Fruit fly (Drosophila melanogaster) whole organism, embryonic: ENCODE results near the gene kud.

Experiments
- BEAF-32 ChIP-seq: fragments of 200-800 bp; sonication (Bioruptor generic); optimal IDR thresholded peaks from 3 replicates; lab custom pipeline; 2017; ENCODE audit warnings: missing biosample characterization, missing genetic modification characterization, mild to moderate bottlenecking, moderate library complexity, missing genetic modification reagents
- CG10209 ChIP-seq: fragments of 200-800 bp; sonication (Bioruptor generic); optimal IDR thresholded peaks from 3 replicates; lab custom pipeline; 2017; ENCODE audit warnings: missing biosample characterization, mild to moderate bottlenecking, missing genetic modification characterization, missing genetic modification reagents
- CG10267 ChIP-seq: fragments of 200-800 bp; sonication (Bioruptor generic); optimal IDR thresholded peaks from 2 replicates; lab custom pipeline; 2018; ENCODE audit warnings: missing biosample characterization, mild to moderate bottlenecking, missing genetic modification characterization, moderate library complexity
- CG12236 ChIP-seq: fragments of 200-800 bp; sonication (Bioruptor generic); optimal IDR thresholded peaks from 2 replicates; lab custom pipeline; 2016; ENCODE audit warnings: missing biosample characterization, missing genetic modification characterization
- CG14014 ChIP-seq: fragments of 200-800 bp; sonication (Bioruptor generic); IDR thresholded peaks from 2 replicates; pipeline ENCODE4 v1.3.6; 2022; ENCODE audit warnings: missing biosample characterization, missing genetic modification characterization
- CG2889 ChIP-seq: fragments of 200-800 bp; sonication (Bioruptor generic); IDR thresholded peaks from 3 replicates; pipeline ENCODE4 v1.3.6; 2022; ENCODE audit warnings: missing biosample characterization, missing genetic modification characterization
- CG30403 ChIP-seq: fragments of 200-800 bp; sonication (Bioruptor generic); optimal IDR thresholded peaks from 3 replicates; lab custom pipeline; 2016; ENCODE audit warnings: missing biosample characterization, missing genetic modification characterization
- CG30431 ChIP-seq: fragments of 200-800 bp; sonication (Bioruptor generic); optimal IDR thresholded peaks from 2 replicates; lab custom pipeline; 2017; ENCODE audit warnings: missing biosample characterization, missing genetic modification characterization
- CG31224 ChIP-seq: fragments of 200-800 bp; sonication (Bioruptor generic); IDR thresholded peaks from 2 replicates; pipeline ENCODE4 v1.3.6; 2022; ENCODE audit warnings: missing biosample characterization, missing genetic modification characterization
- CG31365 ChIP-seq: fragments of 200-800 bp; sonication (Bioruptor generic); optimal IDR thresholded peaks from 2 replicates; lab custom pipeline; 2018; ENCODE audit warnings: missing biosample characterization, mild to moderate bottlenecking, missing genetic modification characterization
- CG3163 ChIP-seq: fragments of 200-800 bp; sonication (Bioruptor generic); optimal IDR thresholded peaks from 3 replicates; lab custom pipeline; 2016; ENCODE audit warnings: missing biosample characterization, missing genetic modification characterization
- CG34224 ChIP-seq: fragments of 200-800 bp; sonication (Bioruptor generic); IDR thresholded peaks from 3 replicates; pipeline ENCODE4 v1.3.6; 2022; ENCODE audit warnings: missing biosample characterization, missing genetic modification characterization; ENCODE audit not compliant: partially characterized antibody
- CG4282 ChIP-seq: fragments of 200-800 bp; sonication (Bioruptor generic); optimal IDR thresholded peaks from 2 replicates; lab custom pipeline; 2016; ENCODE audit warnings: missing biosample characterization, missing genetic modification characterization
- CG6813 ChIP-seq: fragments of 200-800 bp; sonication (Bioruptor generic); optimal IDR thresholded peaks from 2 replicates; lab custom pipeline; 2017; ENCODE audit warnings: missing biosample characterization, missing genetic modification characterization, mild to moderate bottlenecking, moderate library complexity, missing genetic modification reagents
- CG7786 ChIP-seq: fragments of 200-800 bp; sonication (Bioruptor generic); optimal IDR thresholded peaks from 2 replicates; lab custom pipeline; 2016; ENCODE audit warnings: missing biosample characterization, missing genetic modification characterization
- CG7987 ChIP-seq: fragments of 200-800 bp; sonication (Bioruptor generic); optimal IDR thresholded peaks from 2 replicates; lab custom pipeline; 2018; ENCODE audit warnings: missing biosample characterization, mild to moderate bottlenecking, missing genetic modification characterization, moderate library complexity
- CG8388 ChIP-seq: fragments of 200-800 bp; sonication (Bioruptor generic); optimal IDR thresholded peaks from 2 replicates; lab custom pipeline; 2019; ENCODE audit warnings: missing biosample characterization, mild to moderate bottlenecking, missing genetic modification characterization, moderate library complexity
- CG9437 ChIP-seq: fragments of 200-800 bp; sonication (Bioruptor generic); optimal IDR thresholded peaks from 2 replicates; lab custom pipeline; 2018; ENCODE audit warnings: missing biosample characterization, mild to moderate bottlenecking, missing genetic modification characterization
- CG9609 ChIP-seq: fragments of 200-800 bp; sonication (Bioruptor generic); optimal IDR thresholded peaks from 3 replicates; lab custom pipeline; 2016; ENCODE audit warnings: missing biosample characterization, missing genetic modification characterization
- CG9727 ChIP-seq: fragments of 200-800 bp; sonication (Bioruptor generic); optimal IDR thresholded peaks from 3 replicates; lab custom pipeline; 2017; ENCODE audit warnings: missing biosample characterization, mild to moderate bottlenecking, missing genetic modification characterization
- CrebB ChIP-seq: fragments of 200-800 bp; sonication (Bioruptor generic); optimal IDR thresholded peaks from 3 replicates; lab custom pipeline; 2018; ENCODE audit warnings: missing biosample characterization, mild to moderate bottlenecking, missing genetic modification characterization
- D ChIP-seq, 2 experiments: fragments of 200-800 bp in 1 of 2; fragments of >200 bp in 1 of 2; sonication (Bioruptor generic) in 1 of 2; optimal IDR thresholded peaks; 2 replicates in 1 of 2; 3 replicates in 1 of 2; lab custom pipeline; 2017; ENCODE audit warnings: mild to moderate bottlenecking in 1 of 2, missing biosample characterization in 1 of 2, missing genetic modification characterization in 1 of 2, missing genetic modification reagents in 1 of 2
- D19B ChIP-seq: fragments of 200-800 bp; sonication (Bioruptor generic); optimal IDR thresholded peaks from 2 replicates; lab custom pipeline; 2017; ENCODE audit warnings: missing biosample characterization, mild to moderate bottlenecking, missing genetic modification characterization
- Dad ChIP-seq: fragments of 200-800 bp; sonication (Bioruptor generic); optimal IDR thresholded peaks from 3 replicates; lab custom pipeline; 2016; ENCODE audit warnings: missing biosample characterization, missing genetic modification characterization
- Dip3 ChIP-seq: fragments of 200-800 bp; sonication (Bioruptor generic); optimal IDR thresholded peaks from 3 replicates; lab custom pipeline; 2016; ENCODE audit warnings: missing biosample characterization, missing genetic modification characterization
- Fer2 ChIP-seq: fragments of 200-800 bp; sonication (Bioruptor generic); optimal IDR thresholded peaks from 2 replicates; lab custom pipeline; 2018; ENCODE audit warnings: missing biosample characterization, mild to moderate bottlenecking, missing genetic modification characterization, moderate library complexity
- Hsf ChIP-seq: fragments of 200-800 bp; sonication (Bioruptor generic); optimal IDR thresholded peaks from 3 replicates; lab custom pipeline; 2016; ENCODE audit warnings: missing biosample characterization, missing genetic modification characterization
- Med ChIP-seq: fragments of 200-800 bp; sonication (Bioruptor generic); peaks from one replicate; lab custom pipeline; 2016; ENCODE audit warnings: missing biosample characterization, missing genetic modification characterization, mild to moderate bottlenecking, inconsistent platforms, moderate library complexity
- Mrtf ChIP-seq: fragments of 200-800 bp; sonication (Bioruptor generic); IDR thresholded peaks from 3 replicates; pipeline ENCODE4 v1.3.6; 2022; ENCODE audit warnings: missing biosample characterization, missing genetic modification characterization
- NC2α ChIP-seq: fragments of 200-800 bp; sonication (Bioruptor generic); optimal IDR thresholded peaks from 2 replicates; lab custom pipeline; 2016; ENCODE audit warnings: missing biosample characterization, missing genetic modification characterization
- Optix ChIP-seq: fragments of 200-800 bp; sonication (Bioruptor generic); IDR thresholded peaks from 3 replicates; pipeline ENCODE4 v1.3.6; 2022; ENCODE audit warnings: missing biosample characterization, missing genetic modification characterization
- Scr ChIP-seq: fragments of 200-800 bp; sonication (Bioruptor generic); IDR thresholded peaks from 2 replicates; pipeline ENCODE4 v1.3.6; 2022; ENCODE audit warnings: missing biosample characterization, missing genetic modification characterization; ENCODE audit not compliant: partially characterized antibody
- Stat92E ChIP-seq, 3 experiments: fragments of >200 bp in 2 of 3; fragments of 200-800 bp in 1 of 3; sonication (Bioruptor generic) in 1 of 3; optimal IDR thresholded peaks; 2 replicates each; lab custom pipeline; 2017 to 2019; ENCODE audit warnings: missing biosample characterization in 3 of 3, missing genetic modification characterization in 3 of 3, mild to moderate bottlenecking in 1 of 3, moderate library complexity in 1 of 3
- TFAM ChIP-seq: fragments of 200-800 bp; sonication (Bioruptor generic); optimal IDR thresholded peaks from 2 replicates; lab custom pipeline; 2017; ENCODE audit warnings: missing biosample characterization, missing genetic modification characterization, inconsistent platforms
- Xbp1 ChIP-seq: fragments of 200-800 bp; sonication (Bioruptor generic); optimal IDR thresholded peaks from 3 replicates; lab custom pipeline; 2016; ENCODE audit warnings: missing biosample characterization, mild to moderate bottlenecking, missing genetic modification characterization
- ci ChIP-seq: fragments of 200-800 bp; sonication (Bioruptor generic); IDR thresholded peaks from 3 replicates; pipeline ENCODE4 v1.3.6; 2022; ENCODE audit warnings: missing biosample characterization, missing genetic modification characterization
- en ChIP-seq: fragments of 200-800 bp; sonication (Bioruptor generic); optimal IDR thresholded peaks from 2 replicates; lab custom pipeline; 2016; ENCODE audit warnings: missing biosample characterization, missing genetic modification characterization
- esg ChIP-seq: fragments of 200-800 bp; sonication (Bioruptor generic); conservative IDR thresholded peaks from 2 replicates; pipeline ENCODE4 v1.3.6; 2022; ENCODE audit warnings: missing biosample characterization, missing genetic modification characterization
- fd3F ChIP-seq: fragments of 200-800 bp; sonication (Bioruptor generic); optimal IDR thresholded peaks from 2 replicates; lab custom pipeline; 2018; ENCODE audit warnings: missing biosample characterization, mild to moderate bottlenecking, missing genetic modification characterization, moderate library complexity
- grau ChIP-seq: fragments of 200-800 bp; optimal IDR thresholded peaks from 3 replicates; lab custom pipeline; 2019; ENCODE audit warnings: missing biosample characterization, mild to moderate bottlenecking, missing genetic modification characterization, moderate library complexity
- kah ChIP-seq: fragments of 200-800 bp; sonication (Bioruptor generic); optimal IDR thresholded peaks from 2 replicates; lab custom pipeline; 2018; ENCODE audit warnings: missing biosample characterization, mild to moderate bottlenecking, missing genetic modification characterization
- lmd ChIP-seq: fragments of 200-800 bp; sonication (Bioruptor generic); IDR thresholded peaks from 2 replicates; pipeline ENCODE4 v1.3.6; 2022; ENCODE audit warnings: missing biosample characterization, missing genetic modification characterization
- psq ChIP-seq: fragments of 200-800 bp; sonication (Bioruptor generic); optimal IDR thresholded peaks from 2 replicates; lab custom pipeline; 2017; ENCODE audit warnings: missing biosample characterization, missing genetic modification characterization
- repo ChIP-seq: fragments of 200-800 bp; sonication (Bioruptor generic); optimal IDR thresholded peaks from 2 replicates; lab custom pipeline; 2016; ENCODE audit warnings: missing biosample characterization, missing genetic modification characterization
- sens ChIP-seq: fragments of 200-800 bp; sonication (Bioruptor generic); peaks from one replicate; lab custom pipeline; 2016; ENCODE audit warnings: missing biosample characterization, missing genetic modification characterization
- tio ChIP-seq: fragments of 200-800 bp; sonication (Bioruptor generic); optimal IDR thresholded peaks from 2 replicates; lab custom pipeline; 2017; ENCODE audit warnings: missing biosample characterization, missing genetic modification characterization, inconsistent platforms
- tup ChIP-seq: fragments of 200-800 bp; sonication (Bioruptor generic); optimal IDR thresholded peaks from 2 replicates; lab custom pipeline; 2016; ENCODE audit warnings: missing biosample characterization, mild to moderate bottlenecking, missing genetic modification characterization, moderate library complexity
- zfh2 ChIP-seq: fragments of 200-800 bp; sonication (Bioruptor generic); optimal IDR thresholded peaks from 2 replicates; lab custom pipeline; 2016; ENCODE audit warnings: missing biosample characterization, missing genetic modification characterization

The kud gene

DNA sequence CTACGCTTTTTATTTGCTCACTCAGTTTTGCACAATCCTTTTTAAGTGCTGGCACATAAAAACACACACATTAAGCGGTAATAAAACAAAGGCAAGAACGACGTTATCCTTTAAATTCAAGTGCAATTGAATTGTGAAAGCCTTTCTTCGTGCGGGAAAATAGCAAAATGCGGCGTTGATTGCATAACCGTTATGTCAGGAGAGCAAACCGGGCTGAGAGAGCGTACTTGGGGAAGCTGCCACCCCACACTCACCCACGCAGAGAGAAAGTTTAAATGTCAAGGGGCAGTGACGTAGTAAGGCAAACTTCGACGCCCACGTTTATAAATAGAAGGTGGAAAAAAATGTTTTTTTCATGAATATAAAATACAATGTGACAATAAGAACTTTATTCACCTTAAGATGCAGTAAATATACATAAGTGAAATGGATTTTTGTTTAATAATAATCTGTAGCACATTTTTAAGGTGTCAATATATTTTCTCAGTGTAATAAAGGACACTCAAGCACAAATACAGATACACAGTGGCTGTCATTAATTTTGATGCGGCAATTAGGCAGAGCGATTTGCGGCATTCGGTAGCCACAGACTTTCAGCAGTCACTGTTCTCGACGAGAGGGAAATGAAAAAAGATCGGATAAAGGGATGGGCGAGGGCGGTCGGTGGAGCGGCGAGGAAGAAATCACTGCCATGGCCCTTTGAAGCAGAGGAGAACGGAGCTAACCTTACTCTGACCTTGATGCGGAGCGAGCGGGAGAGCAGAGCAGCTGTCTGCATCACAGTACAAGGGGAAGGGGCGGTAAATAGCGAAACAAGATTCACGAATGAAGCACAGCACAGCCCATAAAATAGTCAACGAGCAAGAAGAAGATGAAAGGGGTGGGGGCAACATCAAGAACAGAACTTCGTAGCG lies 38.7 kb downstream of the kud start (continued):
- TF ChIP-seq Optix (GFP tag; lab: Robert Waterston, UW) (no peak), D19B (GFP tag; lab: Kevin White, UChicago) (no peak), CG30403 (GFP tag; lab: Kevin White, UChicago) (peak; percentile 40), CG31365 (tag; lab: Kevin White, UChicago) (no peak), TFAM (GFP tag; lab: Kevin White, UChicago) (no peak), CG10267 (tag; lab: Kevin White, UChicago) (peak; percentile 13), CG2889 (GFP tag; lab: Robert Waterston, UW) (no peak), CG14014 (GFP tag; lab: Robert Waterston, UW) (peak; percentile 62; the same call in 1 of the 2 replicates), Hsf (GFP tag; lab: Kevin White, UChicago) (peak; percentile 58), Xbp1 (GFP tag; lab: Kevin White, UChicago) (peak; percentile 16), Dad (GFP tag; lab: Kevin White, UChicago) (peak; percentile 28), CG30431 (no peak), Dip3 (GFP tag; lab: Kevin White, UChicago) (peak; percentile 59), NC2α (no peak), CG12236 (GFP tag; lab: Kevin White, UChicago) (no peak), CG31224 (GFP tag; lab: Robert Waterston, UW) (no peak), sens (GFP tag; lab: Kevin White, UChicago) (peak; percentile 91), D (optimal IDR thresholded peaks at IDR 0.05; lab: Kevin White, UChicago) (no peak), D (GFP tag; optimal IDR thresholded peaks at IDR 0.05; lab: Kevin White, UChicago) (peak; percentile 5), en (no peak), CG34224 (GFP tag; lab: Robert Waterston, UW) (no peak), psq (GFP tag; lab: Kevin White, UChicago) (no peak), lmd (GFP tag; lab: Robert Waterston, UW) (peak; percentile 34; the same call in 1 of the 2 replicates), CG9437 (GFP tag; lab: Kevin White, UChicago) (no peak), CG7786 (GFP tag; lab: Kevin White, UChicago) (peak; percentile 37), CG10209 (GFP tag; lab: Kevin White, UChicago) (no peak), tup (no peak), CrebB (no peak), CG3163 (GFP tag; lab: Kevin White, UChicago) (no peak), CG6813 (GFP tag; lab: Kevin White, UChicago) (peak; percentile 20), Med (GFP tag; lab: Kevin White, UChicago) (peak; percentile 72), fd3F (GFP tag; lab: Kevin White, UChicago) (no peak), CG9727 (GFP tag; lab: Kevin White, UChicago) (peak; percentile 46), tio (GFP tag; lab: Kevin White, UChicago) (no peak), Fer2 (tag; lab: Kevin White, UChicago) (no peak), ci (no peak), BEAF-32 (no peak), Mrtf (GFP tag; lab: Robert Waterston, UW) (no peak), CG9609 (no peak), zfh2 (GFP tag; lab: Kevin White, UChicago) (peak; percentile 17), grau (tag; lab: Kevin White, UChicago) (peak; percentile 66), CG8388 (GFP tag; lab: Kevin White, UChicago) (peak; percentile 99), CG4282 (no peak), kah (GFP tag; lab: Kevin White, UChicago) (no peak), CG7987 (no peak), esg (GFP tag; lab: Robert Waterston, UW) (peak; percentile 36; the same call in 1 of the 2 replicates), Scr (GFP tag; lab: Robert Waterston, UW) (no peak; the same call in 1 of the 2 replicates), Stat92E (GFP tag; optimal IDR thresholded peaks at IDR 0.05; lab: Kevin White, UChicago) (no peak), repo (no peak)
